Fruit fly (Drosophila melanogaster): ENCODE data around the gene SPE.

SPE gene

dm6 chr3R:23657357-23658318, 28.4 kb upstream of the SPE start (continued):
- TF ChIP-seq fd64A (GFP tag; optimal IDR thresholded peaks at IDR 0.05) (peak; percentile 72), CG5180 (GFP tag; optimal IDR thresholded peaks at IDR 0.05) (peak; percentile 68)

dm6 chr3R:23658948-23659347, 27.1 kb upstream of the SPE start:
- TF ChIP-seq CG2712 (tag; optimal IDR thresholded peaks at IDR 0.05) (no peak), dmrt99B (tag; optimal IDR thresholded peaks at IDR 0.05) (no peak), CG8765 (GFP tag; IDR thresholded peaks at IDR 0.05) (no peak)

DNA sequence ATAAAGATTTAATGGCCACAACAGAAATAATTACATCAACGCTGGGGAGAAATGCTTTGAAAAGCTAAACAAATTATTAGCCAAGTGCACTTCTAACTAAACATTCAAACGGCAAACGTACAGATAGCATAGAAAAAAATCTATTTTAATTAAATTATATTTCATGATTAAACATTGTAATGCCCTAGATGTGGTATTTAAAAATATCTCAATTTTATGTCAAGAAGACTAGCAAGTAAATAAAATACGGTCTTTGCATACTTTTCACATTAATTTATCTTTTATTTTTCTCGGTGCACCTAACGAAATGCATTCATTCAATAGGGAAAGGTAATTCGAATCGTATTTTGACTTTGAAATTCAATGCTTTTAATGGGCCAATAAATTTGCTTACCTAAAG, 26.5 kb upstream of the SPE start:
- TF ChIP-seq Ptx1 (GFP tag; IDR thresholded peaks at IDR 0.05) = 0 out of 2 replicates have a peak, but pooled peaks have one; percentile 6
- TF ChIP-seq Dp (GFP tag; optimal IDR thresholded peaks at IDR 0.05) = no peak
- peak; percentile 41 for TF ChIP-seq CG10979 (tag; optimal IDR thresholded peaks at IDR 0.05)
- no peak for TF ChIP-seq Mad (GFP tag; optimal IDR thresholded peaks at IDR 0.05)
- TF ChIP-seq phol (tag; optimal IDR thresholded peaks at IDR 0.05) = peak; percentile 35
- peak; percentile 22 for TF ChIP-seq CG17359 (tag; optimal IDR thresholded peaks at IDR 0.05)
- TF ChIP-seq CG8388 (GFP tag; optimal IDR thresholded peaks at IDR 0.05) = peak; percentile 30
- peak; percentile 18 for TF ChIP-seq Ssrp (tag; optimal IDR thresholded peaks at IDR 0.05)
- no peak for TF ChIP-seq CG17328 (GFP tag; IDR thresholded peaks at IDR 0.05)
- TF ChIP-seq CG2712 (tag; optimal IDR thresholded peaks at IDR 0.05) = peak; percentile 39
- no peak for TF ChIP-seq CG18476 (GFP tag; optimal IDR thresholded peaks at IDR 0.05)
- TF ChIP-seq ATbp (GFP tag; optimal IDR thresholded peaks at IDR 0.05) = peak; percentile 24
- peak; percentile 32 for TF ChIP-seq CG18262 (tag; optimal IDR thresholded peaks at IDR 0.05)
- TF ChIP-seq gsb-n (tag; optimal IDR thresholded peaks at IDR 0.05) = peak; percentile 29
- TF ChIP-seq CG6654 (GFP tag; optimal IDR thresholded peaks at IDR 0.05) = no peak
- TF ChIP-seq crol (GFP tag; IDR thresholded peaks at IDR 0.05) = no peak
- TF ChIP-seq grn (GFP tag; optimal IDR thresholded peaks at IDR 0.05) = no peak
- TF ChIP-seq CG8281 (tag; optimal IDR thresholded peaks at IDR 0.05) = no peak
- peak; percentile 65 for TF ChIP-seq Sox102F (GFP tag; optimal IDR thresholded peaks at IDR 0.05)
- peak; percentile 63 for TF ChIP-seq sens (GFP tag)
- TF ChIP-seq PHDP (tag; optimal IDR thresholded peaks at IDR 0.05) = peak; percentile 17
- 0 out of 3 replicates have a peak, but pooled peaks have one; percentile 20 for TF ChIP-seq CG17361 (GFP tag; IDR thresholded peaks at IDR 0.05)
- TF ChIP-seq bsh (GFP tag; optimal IDR thresholded peaks at IDR 0.05) = peak in 1 of 2 experiments; percentile 67
- TF ChIP-seq Rx (GFP tag; IDR thresholded peaks at IDR 0.05) = no peak
- TF ChIP-seq unpg (GFP tag; optimal IDR thresholded peaks at IDR 0.05) = peak; percentile 37
- TF ChIP-seq dmrt99B (tag; optimal IDR thresholded peaks at IDR 0.05) = peak; percentile 10
- no peak for TF ChIP-seq CG10147 (GFP tag; optimal IDR thresholded peaks at IDR 0.05)
- no peak for TF ChIP-seq Trl (optimal IDR thresholded peaks at IDR 0.05)
- no peak for TF ChIP-seq Trl (GFP tag; optimal IDR thresholded peaks at IDR 0.05)
- TF ChIP-seq CG10462 (GFP tag; optimal IDR thresholded peaks at IDR 0.05) = no peak
- peak; percentile 10 for TF ChIP-seq nmo (GFP tag; optimal IDR thresholded peaks at IDR 0.05)
- TF ChIP-seq Xrp1 (GFP tag; IDR thresholded peaks at IDR 0.05) = peak; percentile 19; the same call in 1 of the 2 replicates
- TF ChIP-seq CG34422 (GFP tag; IDR thresholded peaks at IDR 0.05) = no peak
- TF ChIP-seq CG11504 (tag; optimal IDR thresholded peaks at IDR 0.05) = peak; percentile 33
- peak; percentile 8 for TF ChIP-seq fd96Cb (tag; optimal IDR thresholded peaks at IDR 0.05)
- TF ChIP-seq en (GFP tag; optimal IDR thresholded peaks at IDR 0.05) = no peak
- no peak for TF ChIP-seq CG2120 (GFP tag; optimal IDR thresholded peaks at IDR 0.05)
- TF ChIP-seq gem (tag; optimal IDR thresholded peaks at IDR 0.05) = peak; percentile 54
- peak; percentile 56 for TF ChIP-seq Blimp-1 (GFP tag; optimal IDR thresholded peaks at IDR 0.05)
- peak; percentile 35; the same call in 1 of the 2 replicates for TF ChIP-seq CG31441 (GFP tag; IDR thresholded peaks at IDR 0.05)
- peak; percentile 8 for TF ChIP-seq CG7839 (tag; optimal IDR thresholded peaks at IDR 0.05)
